Fruit fly (Drosophila melanogaster) whole organism, wandering third instar larva: ENCODE measurements around the gene RNF220.

Experiments
- Abd-B ChIP-seq: fragments of >200 bp; optimal IDR thresholded peaks from 2 replicates; lab custom pipeline; 2017; ENCODE audit warnings: missing biosample characterization, missing genetic modification characterization
- CG9705 ChIP-seq: fragments of 200-800 bp; sonication (Bioruptor generic); optimal IDR thresholded peaks from 2 replicates; lab custom pipeline; 2018; ENCODE audit warnings: missing biosample characterization, mild to moderate bottlenecking, missing genetic modification characterization
- Hr83 ChIP-seq: fragments of 200-300 bp; sonication (Bioruptor generic); optimal IDR thresholded peaks from 2 replicates; lab custom pipeline; 2016; ENCODE audit warnings: missing biosample characterization, mild to moderate bottlenecking, missing genetic modification characterization, moderate library complexity; ENCODE audit not compliant: poor library complexity, severe bottlenecking
- N ChIP-seq: fragments of >200 bp; optimal IDR thresholded peaks from 2 replicates; lab custom pipeline; 2018; ENCODE audit warnings: missing biosample characterization, missing external identifiers, missing genetic modification characterization
- Sp1 ChIP-seq: fragments of 200-800 bp; sonication (Bioruptor generic); optimal IDR thresholded peaks from 3 replicates; lab custom pipeline; 2019; ENCODE audit warnings: missing biosample characterization, mild to moderate bottlenecking, missing genetic modification characterization, moderate library complexity
- dl ChIP-seq, 2 experiments: fragments of 175-275, 200-275 bp in 1 of 2; fragments of 200-275 bp in 1 of 2; sonication (Bioruptor generic); optimal IDR thresholded peaks; lab custom pipeline; 2018; ENCODE audit warnings: mild to moderate bottlenecking in 2 of 2, missing biosample characterization in 2 of 2, missing genetic modification characterization in 2 of 2, moderate library complexity in 2 of 2; ENCODE audit not compliant: partially characterized antibody in 2 of 2, insufficient read depth in 1 of 2
- ey ChIP-seq: fragments of 200-800 bp; sonication (Bioruptor generic); optimal IDR thresholded peaks from 2 replicates; lab custom pipeline; 2016; ENCODE audit warnings: missing biosample characterization, missing genetic modification characterization
- pan ChIP-seq: fragments of >200 bp; optimal IDR thresholded peaks from 2 replicates; lab custom pipeline; 2017
- psq ChIP-seq: fragments of 200-800 bp; sonication (Bioruptor generic); optimal IDR thresholded peaks from 3 replicates; lab custom pipeline; 2017; ENCODE audit warnings: missing biosample characterization, mild to moderate bottlenecking, missing genetic modification characterization, moderate library complexity

dm6 chr3R:22724149-22724973 is 1.9 kb downstream of the RNF220 start, which contains the start of gene Irp-1A:
- peak; percentile 23 for TF ChIP-seq ey (GFP tag; lab: Kevin White, UChicago)
- TF ChIP-seq psq, result peak; percentile 62
- no peak for TF ChIP-seq pan (lab: Kevin White, UChicago)
- no peak for TF ChIP-seq N (GFP tag; lab: Kevin White, UChicago)
- TF ChIP-seq dl (GFP tag; optimal IDR thresholded peaks at IDR 0.05; lab: Kevin White, UChicago; ENCODE audit: insufficient read depth in 1 of 2, partially characterized antibody in 2 of 2), result no peak
- peak; percentile 80 for TF ChIP-seq Hr83 (GFP tag; lab: Kevin White, UChicago)
- TF ChIP-seq Sp1 (GFP tag; lab: Kevin White, UChicago), result peak; percentile 75
- no peak for TF ChIP-seq Abd-B
- peak; percentile 3 for TF ChIP-seq CG9705 (GFP tag; lab: Kevin White, UChicago)
